Worm (Caenorhabditis elegans) whole organism, L3 larva: ENCODE data around the gene C08B6.18.

Experiments used
- R02D3.7 ChIP-seq: fragments of 150-350 bp; optimal IDR thresholded peaks from 2 replicates; lab custom pipeline; 2014; ENCODE audit warnings: missing biosample characterization, missing genetic modification characterization
- aly-2 ChIP-seq: fragments of 150-350 bp; optimal IDR thresholded peaks from 2 replicates; lab custom pipeline; 2014; ENCODE audit warnings: missing biosample characterization, missing genetic modification characterization
- ceh-28 ChIP-seq: fragments of 150-350 bp; optimal IDR thresholded peaks from 2 replicates; lab custom pipeline; 2014; ENCODE audit warnings: missing biosample characterization, missing genetic modification reagents, missing genetic modification characterization
- ceh-82 ChIP-seq: fragments of 150-350 bp; optimal IDR thresholded peaks from 2 replicates; lab custom pipeline; 2014; ENCODE audit warnings: missing biosample characterization, missing genetic modification characterization
- ceh-9 ChIP-seq: sonication (generic microtip); optimal IDR thresholded peaks from 2 replicates; lab custom pipeline; 2018; ENCODE audit warnings: missing biosample characterization, missing genetic modification characterization
- egl-27 ChIP-seq: sonication (generic microtip); optimal IDR thresholded peaks from 4 replicates; lab custom pipeline; 2017; ENCODE audit warnings: missing biosample characterization, missing genetic modification reagents, missing genetic modification characterization
- elt-1 ChIP-seq: fragments of 150-350 bp; optimal IDR thresholded peaks from 2 replicates; lab custom pipeline; 2014; ENCODE audit warnings: missing biosample characterization, missing genetic modification characterization
- elt-2 ChIP-seq: sonication (generic microtip); optimal IDR thresholded peaks from 2 replicates; lab custom pipeline; 2016; ENCODE audit warnings: missing genetic modification reagents, mild to moderate bottlenecking, missing genetic modification characterization, missing compliant biosample characterization
- elt-3 ChIP-seq, 3 experiments: fragments of 150-350 bp in 1 of 3; sonication (generic microtip) in 2 of 3; optimal IDR thresholded peaks; 2 replicates in 2 of 3; 4 replicates in 1 of 3; lab custom pipeline; 2014 to 2017; ENCODE audit warnings: missing biosample characterization in 3 of 3, missing genetic modification characterization in 3 of 3
- eor-1 ChIP-seq, 2 experiments: fragments of 150-350 bp; optimal IDR thresholded peaks; 2 replicates each; lab custom pipeline; 2014 to 2018; ENCODE audit warnings: missing biosample characterization in 2 of 2, missing genetic modification characterization in 2 of 2
- fkh-10 ChIP-seq: sonication (generic microtip); optimal IDR thresholded peaks from 2 replicates; lab custom pipeline; 2017; ENCODE audit warnings: missing biosample characterization, missing genetic modification reagents, missing genetic modification characterization
- fkh-2 ChIP-seq: fragments of 150-350 bp; optimal IDR thresholded peaks from 2 replicates; lab custom pipeline; 2014; ENCODE audit warnings: missing biosample characterization, missing genetic modification reagents, missing genetic modification characterization
- jun-1 ChIP-seq: fragments of 150-350 bp; optimal IDR thresholded peaks from 2 replicates; lab custom pipeline; 2014; ENCODE audit warnings: missing biosample characterization, missing genetic modification reagents, missing genetic modification characterization
- lin-15B ChIP-seq: fragments of 150-350 bp; optimal IDR thresholded peaks from 2 replicates; lab custom pipeline; 2014; ENCODE audit warnings: missing biosample characterization, missing genetic modification characterization
- mdl-1 ChIP-seq: fragments of 150-350 bp; optimal IDR thresholded peaks from 2 replicates; lab custom pipeline; 2014; ENCODE audit warnings: missing biosample characterization, missing genetic modification characterization
- mml-1 ChIP-seq: fragments of 150-350 bp; sonication (generic microtip); optimal IDR thresholded peaks from 3 replicates; lab custom pipeline; 2014; ENCODE audit warnings: missing biosample characterization, missing genetic modification characterization
- nhr-23 ChIP-seq: fragments of 150-350 bp; optimal IDR thresholded peaks from 2 replicates; lab custom pipeline; 2014; ENCODE audit warnings: missing biosample characterization, missing genetic modification reagents, missing genetic modification characterization
- nhr-237 ChIP-seq: fragments of 150-350 bp; optimal IDR thresholded peaks from 2 replicates; lab custom pipeline; 2014; ENCODE audit warnings: missing biosample characterization, missing genetic modification characterization
- nhr-25 ChIP-seq: sonication (generic microtip); optimal IDR thresholded peaks from 2 replicates; lab custom pipeline; 2017; ENCODE audit warnings: missing biosample characterization, missing genetic modification characterization
- nhr-28 ChIP-seq: fragments of 150-350 bp; optimal IDR thresholded peaks from 2 replicates; lab custom pipeline; 2014; ENCODE audit warnings: missing biosample characterization, missing genetic modification characterization
- nhr-43 ChIP-seq: sonication (generic microtip); optimal IDR thresholded peaks from 2 replicates; lab custom pipeline; 2016; ENCODE audit warnings: mild to moderate bottlenecking, missing genetic modification characterization, missing compliant biosample characterization; ENCODE audit not compliant: poor library complexity, severe bottlenecking
- nhr-76 ChIP-seq: fragments of 150-350 bp; sonication (generic microtip); optimal IDR thresholded peaks from 5 replicates; lab custom pipeline; 2014; ENCODE audit warnings: missing biosample characterization, missing genetic modification characterization
- nhr-77 ChIP-seq: fragments of 150-350 bp; optimal IDR thresholded peaks from 2 replicates; lab custom pipeline; 2014; ENCODE audit warnings: missing biosample characterization, missing genetic modification characterization
- pha-4 ChIP-seq: fragments of 150-350 bp; optimal IDR thresholded peaks from 2 replicates; lab custom pipeline; 2014; ENCODE audit warnings: missing biosample characterization, missing genetic modification reagents, missing genetic modification characterization
- pqm-1 ChIP-seq: fragments of 150-350 bp; optimal IDR thresholded peaks from 2 replicates; lab custom pipeline; 2017; ENCODE audit warnings: missing biosample characterization, missing genetic modification characterization, inconsistent platforms
- sea-2 ChIP-seq: fragments of 150-350 bp; sonication (generic microtip); optimal IDR thresholded peaks from 4 replicates; lab custom pipeline; 2014; ENCODE audit warnings: missing biosample characterization, missing genetic modification reagents, missing genetic modification characterization
- skn-1 ChIP-seq: fragments of 150-350 bp; optimal IDR thresholded peaks from 2 replicates; lab custom pipeline; 2014; ENCODE audit warnings: missing biosample characterization, missing genetic modification characterization
- snpc-4 ChIP-seq: fragments of 150-350 bp; optimal IDR thresholded peaks from 2 replicates; lab custom pipeline; 2014; ENCODE audit warnings: missing biosample characterization, missing genetic modification characterization
- tbx-2 ChIP-seq: sonication (generic microtip); optimal IDR thresholded peaks from 2 replicates; lab custom pipeline; 2016; ENCODE audit warnings: mild to moderate bottlenecking, missing genetic modification characterization, missing compliant biosample characterization
- unc-39 ChIP-seq: sonication (generic microtip); optimal IDR thresholded peaks from 4 replicates; lab custom pipeline; 2017; ENCODE audit warnings: missing biosample characterization, missing genetic modification characterization
- zag-1 ChIP-seq: fragments of 150-350 bp; optimal IDR thresholded peaks from 2 replicates; lab custom pipeline; 2014; ENCODE audit warnings: missing biosample characterization, missing genetic modification characterization
- ztf-11 ChIP-seq: fragments of 150-350 bp; optimal IDR thresholded peaks from 2 replicates; lab custom pipeline; 2014; ENCODE audit warnings: missing biosample characterization, missing genetic modification characterization
- ztf-4 ChIP-seq: fragments of 150-350 bp; optimal IDR thresholded peaks from 2 replicates; lab custom pipeline; 2014; ENCODE audit warnings: missing biosample characterization, missing genetic modification characterization

C08B6.18 gene

DNA sequence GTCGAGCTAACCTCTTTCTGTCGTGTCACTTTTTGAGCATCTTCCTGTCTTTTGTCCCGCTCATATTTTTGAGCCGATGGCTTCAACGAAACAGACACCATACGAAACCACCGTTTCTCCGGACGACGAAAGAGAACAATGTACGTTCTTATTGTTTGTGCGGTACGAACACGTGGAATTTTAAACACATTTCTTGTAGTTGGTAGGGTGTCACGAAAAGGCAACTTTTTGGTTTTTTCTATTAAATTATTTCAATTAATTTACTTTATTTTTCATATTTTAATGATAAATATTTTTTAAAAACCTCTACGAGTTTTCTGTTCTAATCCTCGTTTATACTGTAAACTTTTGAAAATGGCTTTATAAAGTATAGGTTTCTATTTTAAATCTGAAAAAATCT lies 42.8 kb downstream of the C08B6.18 start, which contains the start of gene R04B5.11:
R04B5.11 (minus strand) TSS at position 101 of the 400 bp plus-strand sequence.
- TF ChIP-seq nhr-76 (tag; lab: Kevin White, UChicago) = no peak
- TF ChIP-seq elt-1 (tag; lab: Kevin White, UChicago) = no peak
- no peak for TF ChIP-seq nhr-237

DNA sequence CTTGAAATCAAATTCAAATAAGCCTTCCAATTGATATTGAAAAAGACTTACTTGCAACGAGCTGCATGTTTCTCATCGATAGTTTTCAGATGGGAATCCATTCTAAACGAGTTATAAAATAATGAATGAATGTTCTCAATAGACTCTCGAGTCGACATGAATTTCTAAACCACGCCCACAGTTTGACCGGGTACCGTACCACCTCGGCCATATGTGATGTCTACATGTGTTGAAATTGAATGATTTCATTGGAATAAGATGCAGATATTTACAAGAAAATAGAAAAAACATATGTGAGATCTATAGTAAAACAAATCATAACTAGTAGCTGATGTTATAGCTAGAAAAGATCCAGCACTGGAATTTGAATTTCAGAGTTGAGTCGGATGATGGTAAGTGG lies 43.5 kb downstream of the C08B6.18 start, which contains the start of gene R04B5.7:
R04B5.7 (minus strand) TSS at position 101 of the 400 bp plus-strand sequence.
- no peak for TF ChIP-seq R02D3.7 (tag; lab: Kevin White, UChicago)
- no peak for TF ChIP-seq zag-1 (tag; lab: Kevin White, UChicago)

DNA sequence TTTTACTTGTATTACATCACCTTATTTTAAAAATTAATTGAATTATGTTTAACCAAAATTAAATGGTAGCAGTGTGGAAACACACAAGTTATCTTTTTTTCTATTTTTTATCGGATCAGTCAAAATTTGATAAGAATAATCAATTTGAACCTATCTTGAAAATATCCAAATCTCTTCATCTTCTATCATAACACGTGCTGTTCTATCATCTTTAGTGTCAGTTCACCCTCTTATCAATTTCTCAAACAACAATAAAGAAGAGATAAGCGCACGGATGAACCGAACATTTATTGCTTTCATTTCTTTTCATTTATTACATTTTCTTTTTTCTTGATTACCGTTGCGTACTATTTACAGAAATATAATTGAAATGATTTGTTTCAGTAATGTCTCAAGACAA lies 46.8 kb downstream of the C08B6.18 start, which contains the start of gene R04B5.5:
R04B5.5 (plus strand) TSS at position 378 of the 400 bp plus-strand sequence.
- TF ChIP-seq eor-1 (tag; optimal IDR thresholded peaks at IDR 0.05; lab: Kevin White, UChicago) (no peak), tbx-2 (tag; lab: Kevin White, UChicago) (no peak), mml-1 (tag; lab: Kevin White, UChicago) (no peak), ceh-82 (tag; lab: Kevin White, UChicago) (no peak), jun-1 (tag; lab: Kevin White, UChicago) (peak; percentile 39), nhr-25 (tag; lab: Kevin White, UChicago) (no peak), nhr-76 (tag; lab: Kevin White, UChicago) (peak; percentile 62), ceh-9 (no peak), pha-4 (tag; lab: Kevin White, UChicago) (no peak), aly-2 (tag; lab: Kevin White, UChicago) (no peak), pqm-1 (tag; lab: Kevin White, UChicago) (peak; percentile 81), nhr-28 (tag; lab: Kevin White, UChicago) (no peak), skn-1 (tag; lab: Kevin White, UChicago) (no peak), nhr-237 (no peak), nhr-43 (tag; lab: Kevin White, UChicago) (peak; percentile 59), mdl-1 (tag; lab: Kevin White, UChicago) (peak; percentile 18), elt-1 (tag; lab: Kevin White, UChicago) (no peak), ztf-4 (tag; lab: Kevin White, UChicago) (peak; percentile 61), ceh-28 (tag; lab: Kevin White, UChicago) (peak; percentile 2), lin-15B (no peak), unc-39 (tag; lab: Kevin White, UChicago) (no peak), sea-2 (no peak), nhr-77 (tag; lab: Kevin White, UChicago) (no peak), elt-2 (peak; percentile 91), R02D3.7 (tag; lab: Kevin White, UChicago) (no peak), fkh-10 (GFP tag; lab: Kevin White, UChicago) (no peak), nhr-23 (tag; lab: Kevin White, UChicago) (peak; percentile 60), elt-3 (tag; optimal IDR thresholded peaks at IDR 0.05; lab: Kevin White, UChicago) (peak in 1 of 3 experiments; percentile 71), ztf-11 (tag; lab: Kevin White, UChicago) (no peak)

DNA sequence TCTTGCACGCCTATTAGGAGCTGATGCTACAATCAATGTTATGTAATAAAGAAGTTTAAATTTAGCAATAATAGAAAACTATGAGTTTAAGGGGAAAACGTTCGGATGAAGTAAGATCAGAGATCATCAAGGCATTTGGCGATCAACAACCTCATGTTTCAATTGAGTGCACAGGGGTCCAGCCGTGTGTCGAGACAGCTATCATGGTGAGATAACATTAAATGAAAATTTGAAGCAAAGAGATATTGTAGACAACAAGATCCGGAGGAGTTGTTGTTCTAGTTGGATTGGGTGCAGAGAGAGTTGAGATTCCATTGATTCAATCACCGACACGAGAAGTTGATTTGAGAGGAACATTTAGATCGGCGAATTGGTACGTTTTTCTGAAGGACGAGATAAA lies 47.8 kb downstream of the C08B6.18 start:
- TF ChIP-seq nhr-76 (tag; lab: Kevin White, UChicago) (peak; percentile 35), snpc-4 (no peak), lin-15B (no peak), egl-27 (no peak)

DNA sequence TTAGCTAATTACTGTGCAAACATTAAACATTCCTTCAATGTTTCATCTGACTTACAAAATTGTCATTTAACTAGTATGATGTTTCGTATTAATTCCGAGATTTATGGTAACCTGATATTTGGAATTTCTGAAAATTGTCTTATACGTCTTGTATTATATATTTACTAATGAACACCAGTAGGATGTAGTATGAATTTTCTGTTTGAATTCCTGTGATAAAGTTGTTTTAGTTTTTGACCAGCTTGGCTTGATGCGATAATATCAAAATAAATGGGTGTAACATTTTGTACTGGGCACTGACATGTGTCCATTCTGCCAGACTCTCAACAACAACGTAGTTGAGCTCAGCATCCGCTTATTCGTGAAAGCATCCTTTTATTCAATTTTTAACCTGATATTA lies 49.1 kb downstream of the C08B6.18 start, which contains the start of gene R04B5.6:
R04B5.6 (plus strand) TSS at position 301 of the 400 bp plus-strand sequence.
- TF ChIP-seq ztf-4 (tag; lab: Kevin White, UChicago) = peak; percentile 18
- no peak for TF ChIP-seq nhr-28 (tag; lab: Kevin White, UChicago)
- TF ChIP-seq fkh-2 (tag; lab: Kevin White, UChicago) = no peak
- peak; percentile 63 for TF ChIP-seq nhr-76 (tag; lab: Kevin White, UChicago)
- TF ChIP-seq skn-1 (tag; lab: Kevin White, UChicago) = no peak
- TF ChIP-seq unc-39 (tag; lab: Kevin White, UChicago) = no peak
- no peak for TF ChIP-seq pqm-1 (tag; lab: Kevin White, UChicago)
- no peak for TF ChIP-seq aly-2 (tag; lab: Kevin White, UChicago)
- TF ChIP-seq fkh-10 (GFP tag; lab: Kevin White, UChicago) = no peak
- no peak for TF ChIP-seq ceh-82 (tag; lab: Kevin White, UChicago)
- TF ChIP-seq, all 47 proteins: peak for 2
